Worm (Caenorhabditis elegans) whole organism, L3 larva: ENCODE measurements around the gene str-139.

ENCODE experiments used
- fos-1 ChIP-seq: fragments of 150-350 bp; optimal IDR thresholded peaks from 2 replicates; lab custom pipeline; 2014; ENCODE audit warnings: missing biosample characterization, missing genetic modification characterization
- jun-1 ChIP-seq: fragments of 150-350 bp; optimal IDR thresholded peaks from 2 replicates; lab custom pipeline; 2014; ENCODE audit warnings: missing biosample characterization, missing genetic modification reagents, missing genetic modification characterization
- lin-39 ChIP-seq: fragments of 150-350 bp; optimal IDR thresholded peaks from 2 replicates; lab custom pipeline; 2018; ENCODE audit warnings: missing biosample characterization, missing genetic modification reagents, missing genetic modification characterization
- lsy-12 ChIP-seq: sonication (generic microtip); optimal IDR thresholded peaks from 2 replicates; lab custom pipeline; 2016; ENCODE audit warnings: mild to moderate bottlenecking, missing genetic modification characterization, missing compliant biosample characterization
- nhr-11 ChIP-seq: fragments of 150-350 bp; optimal IDR thresholded peaks from 2 replicates; lab custom pipeline; 2014; ENCODE audit warnings: missing biosample characterization, missing genetic modification characterization
- nhr-12 ChIP-seq: fragments of 150-350 bp; optimal IDR thresholded peaks from 2 replicates; lab custom pipeline; 2014; ENCODE audit warnings: missing biosample characterization, missing genetic modification characterization
- nhr-25 ChIP-seq: sonication (generic microtip); optimal IDR thresholded peaks from 2 replicates; lab custom pipeline; 2017; ENCODE audit warnings: missing biosample characterization, missing genetic modification characterization
- nhr-28 ChIP-seq: fragments of 150-350 bp; optimal IDR thresholded peaks from 2 replicates; lab custom pipeline; 2014; ENCODE audit warnings: missing biosample characterization, missing genetic modification characterization
- pqm-1 ChIP-seq: fragments of 150-350 bp; optimal IDR thresholded peaks from 2 replicates; lab custom pipeline; 2017; ENCODE audit warnings: missing biosample characterization, missing genetic modification characterization, inconsistent platforms
- tbx-2 ChIP-seq: sonication (generic microtip); optimal IDR thresholded peaks from 2 replicates; lab custom pipeline; 2016; ENCODE audit warnings: mild to moderate bottlenecking, missing genetic modification characterization, missing compliant biosample characterization
- zag-1 ChIP-seq: fragments of 150-350 bp; optimal IDR thresholded peaks from 2 replicates; lab custom pipeline; 2014; ENCODE audit warnings: missing biosample characterization, missing genetic modification characterization

DNA sequence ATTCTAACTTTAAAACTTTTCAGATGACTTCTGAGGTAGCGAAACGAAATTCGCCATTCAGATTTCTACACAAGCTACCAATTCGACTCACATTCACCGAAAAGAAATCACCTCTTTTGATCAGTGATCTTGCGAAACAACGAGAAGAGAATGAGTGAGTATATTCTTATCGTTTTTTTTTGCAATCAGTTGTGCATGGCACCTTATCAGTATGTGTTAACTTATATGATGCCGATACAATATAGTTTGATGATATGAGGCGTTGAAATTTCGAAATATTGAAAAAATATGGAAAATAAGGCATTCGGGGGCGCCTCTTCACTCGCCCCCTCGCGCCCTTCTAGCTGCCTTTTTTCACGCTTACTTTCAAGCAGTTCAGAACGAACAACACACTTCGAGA lies 44.0 kb downstream of the str-139 start:
- TF ChIP-seq tbx-2 (no peak), lin-39 (tag; lab: Kevin White, UChicago) (no peak), zag-1 (tag; lab: Kevin White, UChicago) (no peak), lsy-12 (tag; lab: Kevin White, UChicago) (no peak), nhr-12 (no peak), nhr-11 (tag; lab: Kevin White, UChicago) (no peak), fos-1 (tag; lab: Kevin White, UChicago) (no peak), pqm-1 (tag; lab: Kevin White, UChicago) (peak; percentile 92), nhr-25 (tag; lab: Kevin White, UChicago) (no peak), nhr-28 (tag; lab: Kevin White, UChicago) (no peak), jun-1 (peak; percentile 6)
